Worm (Caenorhabditis elegans) whole organism, early embryonic: ENCODE data around the gene bre-3.

Experiments
- F13C5.2 ChIP-seq: sonication (generic microtip); optimal IDR thresholded peaks from 2 replicates; lab custom pipeline; 2017; ENCODE audit warnings: mild to moderate bottlenecking, missing genetic modification characterization, inconsistent platforms, missing compliant biosample characterization
- aly-1 ChIP-seq: sonication (generic microtip); optimal IDR thresholded peaks from 2 replicates; lab custom pipeline; 2016; ENCODE audit warnings: missing genetic modification characterization, missing compliant biosample characterization
- ama-1 ChIP-seq: fragments of 150-350 bp; optimal IDR thresholded peaks from 2 replicates; lab custom pipeline; 2014
- flt-1 ChIP-seq: fragments of 200-800 bp; sonication (Bioruptor generic); IDR thresholded peaks from 2 replicates; pipeline ENCODE4 v1.3.6; 2022; ENCODE audit warnings: missing genetic modification characterization, missing compliant biosample characterization
- sea-1 ChIP-seq: fragments of 200-800 bp; sonication (Bioruptor generic); conservative IDR thresholded peaks from 2 replicates; pipeline ENCODE4 v1.3.6; 2022; ENCODE audit warnings: missing genetic modification characterization, missing compliant biosample characterization
- tbx-37 ChIP-seq: fragments of 200-800 bp; sonication (Bioruptor generic); conservative IDR thresholded peaks from 2 replicates; pipeline ENCODE4 v1.3.6; 2022; ENCODE audit warnings: missing genetic modification reagents, missing genetic modification characterization, missing compliant biosample characterization
- tra-4 ChIP-seq: sonication (generic microtip); optimal IDR thresholded peaks from 2 replicates; lab custom pipeline; 2017; ENCODE audit warnings: missing genetic modification characterization, missing compliant biosample characterization

DNA sequence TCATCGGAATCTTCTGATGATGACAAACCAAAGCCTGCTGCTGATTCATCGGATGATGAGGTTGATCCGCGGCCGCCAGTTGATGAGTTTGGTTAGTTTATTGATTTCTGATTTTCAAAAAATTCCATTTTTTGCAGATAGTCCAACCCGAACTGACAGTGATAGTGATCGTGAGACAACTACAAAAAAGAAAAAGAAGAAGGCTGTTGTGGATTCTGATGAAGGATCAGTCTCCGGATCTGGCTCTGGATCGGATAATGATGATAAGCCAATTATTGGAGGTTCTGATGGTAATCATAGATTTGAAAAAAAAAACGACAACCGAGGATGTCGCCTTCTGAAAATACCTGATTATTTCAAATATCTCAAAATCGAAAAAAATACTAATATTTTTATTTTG, 10.8 kb upstream of the bre-3 start:
- TF ChIP-seq flt-1 (GFP tag; lab: Robert Waterston, UW) (no peak), F13C5.2 (tag; lab: Kevin White, UChicago) (no peak), tra-4 (tag; lab: Kevin White, UChicago) (no peak), tbx-37 (GFP tag; lab: Robert Waterston, UW) (no peak), sea-1 (GFP tag; lab: Robert Waterston, UW) (no peak), aly-1 (tag; lab: Kevin White, UChicago) (no peak), ama-1 (no peak)
